Worm (Caenorhabditis elegans): Measurements from ENCODE around the gene F16F9.3.

Gene F16F9.3

DNA sequence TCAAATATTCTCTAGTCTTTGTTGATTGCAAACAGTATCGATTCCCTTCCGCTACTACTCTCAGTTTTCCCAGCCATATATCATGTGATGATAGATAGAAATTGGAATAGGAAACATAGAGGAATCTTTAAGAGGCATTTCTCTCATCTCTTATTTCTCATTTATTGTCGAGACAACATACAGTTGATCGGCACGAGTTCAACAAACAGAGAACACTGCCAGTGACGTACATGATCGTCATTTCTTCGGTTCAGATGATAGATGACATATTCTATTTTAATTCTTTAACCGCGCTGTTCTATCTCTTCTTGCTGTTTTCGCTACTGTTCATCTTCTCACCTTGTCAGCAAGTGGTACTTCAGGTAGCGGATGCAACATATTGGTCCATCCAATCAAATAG is 17.7 kb downstream of the F16F9.3 start (continued):
- TF ChIP-seq unc-62 (GFP tag; optimal IDR thresholded peaks at IDR 0.05) (no peak), egl-27 (tag; optimal IDR thresholded peaks at IDR 0.05) (peak in 1 of 2 experiments; percentile 61), tlp-1 (tag; optimal IDR thresholded peaks at IDR 0.05) (no peak), sptf-1 (tag; optimal IDR thresholded peaks at IDR 0.05) (no peak), unc-98 (GFP tag; IDR thresholded peaks at IDR 0.05) (no peak), isw-1 (GFP tag; IDR thresholded peaks at IDR 0.05) (no peak), lin-39 (tag; optimal IDR thresholded peaks at IDR 0.05) (no peak), lin-14 (GFP tag; optimal IDR thresholded peaks at IDR 0.05) (peak; percentile 90), mab-9 (GFP tag; IDR thresholded peaks at IDR 0.05) (no peak), hpl-2 (GFP tag; optimal IDR thresholded peaks at IDR 0.05) (peak; percentile 1), unc-130 (tag; optimal IDR thresholded peaks at IDR 0.05) (peak; percentile 93), swsn-7 (tag; optimal IDR thresholded peaks at IDR 0.05) (no peak), skn-1 (tag; optimal IDR thresholded peaks at IDR 0.05) (peak; percentile 27), zip-4 (GFP tag; optimal IDR thresholded peaks at IDR 0.05) (no peak), snpc-4 (tag; optimal IDR thresholded peaks at IDR 0.05) (no peak), egl-13 (tag; optimal IDR thresholded peaks at IDR 0.05) (no peak), ceh-63 (GFP tag; optimal IDR thresholded peaks at IDR 0.05) (no peak), C34B4.2 (tag; optimal IDR thresholded peaks at IDR 0.05) (no peak), jun-1 (tag; optimal IDR thresholded peaks at IDR 0.05) (no peak), fkh-10 (GFP tag; optimal IDR thresholded peaks at IDR 0.05) (no peak), Y116A8C.19 (tag; optimal IDR thresholded peaks at IDR 0.05; ENCODE audit: borderline replicate concordance) (no peak), unc-30 (tag; optimal IDR thresholded peaks at IDR 0.05) (no peak), efl-1 (optimal IDR thresholded peaks at IDR 0.05) (peak in 1 of 2 experiments; percentile 2), efl-1 (GFP tag; optimal IDR thresholded peaks at IDR 0.05 in 1 of 2) (peak in 1 of 2 experiments; percentile 80), alr-1 (tag; optimal IDR thresholded peaks at IDR 0.05; ENCODE audit: borderline replicate concordance) (no peak), lsy-2 (tag; optimal IDR thresholded peaks at IDR 0.05) (peak; percentile 46 to 78), unc-86 (tag; optimal IDR thresholded peaks at IDR 0.05) (no peak), nhr-85 (tag) (peak; percentile 100), sup-37 (GFP tag; optimal IDR thresholded peaks at IDR 0.05) (no peak), hlh-4 (tag; optimal IDR thresholded peaks at IDR 0.05) (no peak), sox-4 (tag; optimal IDR thresholded peaks at IDR 0.05) (no peak), tbx-2 (tag; optimal IDR thresholded peaks at IDR 0.05) (peak; percentile 85), F16B12.6 (tag; optimal IDR thresholded peaks at IDR 0.05) (no peak), nhr-76 (tag; optimal IDR thresholded peaks at IDR 0.05) (no peak), irx-1 (tag; optimal IDR thresholded peaks at IDR 0.05) (peak; percentile 43), pqm-1 (tag; optimal IDR thresholded peaks at IDR 0.05) (no peak), xbp-1 (tag; optimal IDR thresholded peaks at IDR 0.05) (peak; percentile 13), nhr-11 (tag; optimal IDR thresholded peaks at IDR 0.05) (no peak), ceh-90 (tag; optimal IDR thresholded peaks at IDR 0.05) (no peak), ets-5 (GFP tag; IDR thresholded peaks at IDR 0.05) (no peak), elt-2 (tag; optimal IDR thresholded peaks at IDR 0.05) (no peak), dsc-1 (tag; optimal IDR thresholded peaks at IDR 0.05) (no peak)

- TF ChIP-seq blmp-1 (tag; optimal IDR thresholded peaks at IDR 0.05) (peak; percentile 54), lin-35 (GFP tag; optimal IDR thresholded peaks at IDR 0.05) (no peak)
Measured at ce11 chrX:8475759-8476228, 18.4 kb downstream of the F16F9.3 start, which contains the start of gene nhr-14. Gene nhr-14, minus strand, starts transcription at chrX:8476178.

All from whole organism, L1 larva.